Worm (Caenorhabditis elegans): ENCODE data around the gene npl-4.2.

DNA sequence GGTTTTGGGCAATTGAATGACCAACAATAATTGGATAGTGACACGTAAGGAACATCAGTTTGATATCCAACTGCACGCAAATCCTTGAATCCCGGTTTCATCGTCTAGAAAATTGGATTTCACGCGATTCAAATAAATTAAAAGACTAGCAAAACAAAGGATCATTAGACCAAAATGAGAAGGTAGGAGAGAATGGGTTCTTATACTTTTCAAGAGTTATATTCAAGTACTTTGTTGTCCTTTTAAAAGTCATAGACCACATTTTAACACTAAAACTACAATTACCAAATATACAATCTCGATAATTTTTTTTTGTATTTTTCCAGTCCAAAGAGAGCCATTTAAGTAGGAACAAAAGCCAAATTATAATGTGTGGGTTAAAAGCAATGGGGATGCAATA lies 40.4 kb upstream of the npl-4.2 start, which contains the start of gene T25E4.2:
- TF ChIP-seq unc-62 (GFP tag; optimal IDR thresholded peaks at IDR 0.05), result no peak
- no peak for TF ChIP-seq lsy-2 (tag; optimal IDR thresholded peaks at IDR 0.05)
- no peak for TF ChIP-seq lin-13 (tag; optimal IDR thresholded peaks at IDR 0.05)
- TF ChIP-seq ceh-83 (GFP tag; optimal IDR thresholded peaks at IDR 0.05), result no peak
- no peak for TF ChIP-seq nhr-12 (tag; optimal IDR thresholded peaks at IDR 0.05)
- no peak for TF ChIP-seq unc-39 (tag; optimal IDR thresholded peaks at IDR 0.05)
- no peak for TF ChIP-seq nhr-237 (tag; optimal IDR thresholded peaks at IDR 0.05)
- TF ChIP-seq snpc-4 (tag; optimal IDR thresholded peaks at IDR 0.05), result no peak
- TF ChIP-seq mep-1 (tag; optimal IDR thresholded peaks at IDR 0.05), result no peak
- no peak for TF ChIP-seq flh-1 (GFP tag; optimal IDR thresholded peaks at IDR 0.05)
